Worm (Caenorhabditis elegans) whole organism, early embryonic: ENCODE data around the gene clec-243.

ENCODE experiments used
- B0310.2 ChIP-seq: sonication (generic microtip); optimal IDR thresholded peaks from 2 replicates; lab custom pipeline; 2016; ENCODE audit warnings: mild to moderate bottlenecking, missing genetic modification characterization, missing compliant biosample characterization
- F13C5.2 ChIP-seq: sonication (generic microtip); optimal IDR thresholded peaks from 2 replicates; lab custom pipeline; 2017; ENCODE audit warnings: mild to moderate bottlenecking, missing genetic modification characterization, inconsistent platforms, missing compliant biosample characterization
- aly-1 ChIP-seq: sonication (generic microtip); optimal IDR thresholded peaks from 2 replicates; lab custom pipeline; 2016; ENCODE audit warnings: missing genetic modification characterization, missing compliant biosample characterization
- ama-1 ChIP-seq: fragments of 150-350 bp; optimal IDR thresholded peaks from 2 replicates; lab custom pipeline; 2014
- ceh-13 ChIP-seq: fragments of 200-800 bp; sonication (Bioruptor generic); optimal IDR thresholded peaks from 2 replicates; lab custom pipeline; 2018; ENCODE audit warnings: mild to moderate bottlenecking, missing genetic modification characterization, missing compliant biosample characterization
- ceh-36 ChIP-seq: sonication (generic microtip); optimal IDR thresholded peaks from 2 replicates; lab custom pipeline; 2016; ENCODE audit warnings: missing genetic modification characterization, inconsistent platforms, missing compliant biosample characterization
- ets-7 ChIP-seq: sonication (generic microtip); optimal IDR thresholded peaks from 2 replicates; lab custom pipeline; 2016; ENCODE audit warnings: missing genotype, missing genetic modification characterization, missing compliant biosample characterization
- flt-1 ChIP-seq: fragments of 200-800 bp; sonication (Bioruptor generic); IDR thresholded peaks from 2 replicates; pipeline ENCODE4 v1.3.6; 2022; ENCODE audit warnings: missing genetic modification characterization, missing compliant biosample characterization
- hmbx-1 ChIP-seq: sonication (generic microtip); optimal IDR thresholded peaks from 2 replicates; lab custom pipeline; 2016; ENCODE audit warnings: mild to moderate bottlenecking, missing genetic modification characterization, missing compliant biosample characterization
- hmg-4 ChIP-seq: fragments of 200-800 bp; sonication (Bioruptor generic); optimal IDR thresholded peaks from 2 replicates; lab custom pipeline; 2018; ENCODE audit warnings: mild to moderate bottlenecking, missing genetic modification characterization, missing compliant biosample characterization
- hnd-1 ChIP-seq: sonication (generic microtip); optimal IDR thresholded peaks from 2 replicates; lab custom pipeline; 2016; ENCODE audit warnings: missing genetic modification characterization, missing compliant biosample characterization
- pes-1 ChIP-seq: fragments of 200-800 bp; sonication (Bioruptor generic); IDR thresholded peaks from 2 replicates; pipeline ENCODE4 v1.3.6; 2022; ENCODE audit warnings: missing genetic modification reagents, missing genetic modification characterization, missing compliant biosample characterization
- scrt-1 ChIP-seq: fragments of 200-800 bp; sonication (Bioruptor generic); IDR thresholded peaks from 2 replicates; pipeline ENCODE4 v1.3.6; 2022; ENCODE audit warnings: missing genetic modification characterization, missing compliant biosample characterization
- sea-1 ChIP-seq: fragments of 200-800 bp; sonication (Bioruptor generic); conservative IDR thresholded peaks from 2 replicates; pipeline ENCODE4 v1.3.6; 2022; ENCODE audit warnings: missing genetic modification characterization, missing compliant biosample characterization
- tbx-11 ChIP-seq: fragments of 200-800 bp; sonication (Bioruptor generic); IDR thresholded peaks from 2 replicates; pipeline ENCODE4 v1.3.6; 2022; ENCODE audit warnings: missing genetic modification characterization, missing compliant biosample characterization
- tbx-37 ChIP-seq: fragments of 200-800 bp; sonication (Bioruptor generic); conservative IDR thresholded peaks from 2 replicates; pipeline ENCODE4 v1.3.6; 2022; ENCODE audit warnings: missing genetic modification reagents, missing genetic modification characterization, missing compliant biosample characterization
- tra-4 ChIP-seq: sonication (generic microtip); optimal IDR thresholded peaks from 2 replicates; lab custom pipeline; 2017; ENCODE audit warnings: missing genetic modification characterization, missing compliant biosample characterization

clec-243 gene

DNA sequence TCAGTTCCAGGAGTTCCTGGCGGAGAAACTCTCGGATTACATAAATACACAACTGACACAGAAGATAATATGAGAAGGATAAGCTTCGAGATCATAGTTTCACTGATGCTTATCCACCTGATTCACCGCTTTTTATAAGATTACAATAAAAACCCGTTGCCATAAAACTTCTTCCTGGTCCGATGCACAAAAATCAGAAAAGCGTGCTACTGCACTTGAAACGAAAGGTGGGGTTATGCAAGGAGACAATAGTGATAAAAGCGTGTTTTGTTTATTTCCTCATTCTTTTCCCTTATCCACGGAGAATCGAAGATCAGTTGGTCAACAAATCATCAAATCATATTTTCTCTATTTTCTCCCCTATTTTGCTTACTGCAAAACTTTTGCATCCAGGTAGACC is 6.3 kb downstream of the clec-243 start, which contains the start of gene Y68A4B.3:
Y68A4B.3 (minus strand) TSS at position 101 of the 400 bp plus-strand sequence.
- TF ChIP-seq flt-1 = no peak

DNA sequence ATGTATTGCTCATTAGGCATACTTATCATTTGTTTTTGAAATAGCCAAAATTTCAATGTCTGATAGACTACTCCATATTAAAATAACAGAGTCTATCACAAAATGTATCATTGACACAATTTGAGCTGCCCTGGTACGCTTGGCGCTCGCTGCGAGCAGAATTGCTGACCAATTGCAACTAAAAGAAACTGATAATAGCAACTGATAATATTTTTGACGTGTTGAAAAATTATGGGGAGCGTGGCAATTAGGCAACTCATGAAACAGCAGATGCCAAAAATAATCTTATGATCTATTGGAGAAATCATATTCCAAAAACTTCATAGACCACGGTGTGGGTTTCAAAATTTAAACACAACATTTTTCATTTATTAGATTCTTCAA is 7.5 kb downstream of the clec-243 start:
- TF ChIP-seq B0310.2 (tag; lab: Kevin White, UChicago) (no peak), ceh-36 (tag; lab: Kevin White, UChicago) (no peak), hmg-4 (GFP tag; lab: Kevin White, UChicago) (no peak)

DNA sequence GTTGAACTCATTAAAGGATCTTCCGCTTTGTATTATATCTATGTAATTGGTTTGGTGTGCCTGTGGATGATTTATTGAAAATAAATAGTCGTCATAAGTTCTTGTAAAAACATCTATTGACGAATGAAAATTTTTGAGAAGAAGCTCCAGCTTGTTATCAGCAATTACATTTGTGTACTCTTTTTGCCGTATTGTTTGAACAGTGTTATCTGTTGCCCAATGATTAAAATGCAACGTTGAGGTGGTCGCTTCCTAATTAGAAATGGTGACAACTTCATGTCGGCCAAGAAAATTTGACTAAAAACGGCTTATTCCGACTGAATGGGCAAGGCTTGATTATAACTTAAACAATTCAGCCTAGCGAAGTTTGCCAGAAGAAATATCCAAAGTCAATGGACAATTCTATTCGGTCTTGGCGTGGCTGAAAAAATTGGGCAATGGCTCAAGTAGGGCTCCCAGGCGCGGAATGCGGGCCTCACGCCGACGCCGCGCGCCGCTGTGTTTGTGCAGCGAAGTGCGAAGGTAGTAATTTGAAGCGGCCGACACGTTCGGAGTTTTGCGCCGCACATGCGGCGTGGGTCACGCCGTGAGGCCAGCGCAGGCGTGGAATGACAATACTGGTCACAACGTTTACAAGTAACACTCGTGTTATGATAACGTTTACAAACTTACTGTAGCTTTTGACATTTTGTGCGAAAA is 8.1 kb downstream of the clec-243 start:
- TF ChIP-seq flt-1 = no peak
- TF ChIP-seq hnd-1 (tag; lab: Kevin White, UChicago) = no peak
- TF ChIP-seq tra-4 (tag; lab: Kevin White, UChicago) = no peak
- no peak for TF ChIP-seq hmg-4 (GFP tag; lab: Kevin White, UChicago)
- no peak for TF ChIP-seq sea-1 (GFP tag; lab: Robert Waterston, UW)
- no peak for TF ChIP-seq F13C5.2
- no peak for TF ChIP-seq ets-7 (tag; lab: Kevin White, UChicago)
- no peak for TF ChIP-seq tbx-11 (GFP tag; lab: Robert Waterston, UW)

DNA sequence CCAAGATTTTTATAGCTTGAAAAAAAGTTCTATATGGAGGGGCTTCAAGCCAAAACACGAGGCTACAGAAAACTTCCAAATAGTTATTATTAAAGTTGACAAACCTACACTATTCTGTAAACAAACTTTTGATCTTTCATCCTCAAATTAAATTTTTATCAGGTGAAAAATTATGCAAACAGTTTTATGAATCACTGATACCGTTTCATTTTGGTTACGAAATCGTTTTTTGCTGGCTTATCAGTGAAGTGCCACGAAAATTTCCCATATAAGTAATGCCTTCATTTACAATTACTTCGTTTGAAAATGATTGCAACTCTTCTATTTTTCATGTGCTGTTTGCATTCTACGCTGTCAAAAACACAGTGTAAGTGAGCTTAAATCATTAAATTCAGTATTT is 10.0 kb downstream of the clec-243 start, which contains the start of gene T19C9.8:
T19C9.8 (plus strand) TSS at position 299 of the 400 bp plus-strand sequence.
- TF ChIP-seq ceh-13 (GFP tag; lab: Kevin White, UChicago) = no peak
- no peak for TF ChIP-seq tra-4 (tag; lab: Kevin White, UChicago)
- TF ChIP-seq F13C5.2 = no peak
- no peak for TF ChIP-seq scrt-1 (GFP tag; lab: Robert Waterston, UW)
- no peak for TF ChIP-seq ceh-36 (tag; lab: Kevin White, UChicago)
- TF ChIP-seq sea-1 (GFP tag; lab: Robert Waterston, UW) = no peak
- no peak for TF ChIP-seq aly-1 (tag; lab: Kevin White, UChicago)
- no peak for TF ChIP-seq ama-1 (lab: Kevin White, UChicago)
- no peak for TF ChIP-seq ets-7 (tag; lab: Kevin White, UChicago)
- no peak for TF ChIP-seq pes-1
- TF ChIP-seq hmg-4 (GFP tag; lab: Kevin White, UChicago) = no peak
- TF ChIP-seq tbx-11 (GFP tag; lab: Robert Waterston, UW) = no peak
- no peak for TF ChIP-seq hnd-1 (tag; lab: Kevin White, UChicago)
- TF ChIP-seq hmbx-1 (tag; lab: Kevin White, UChicago) = no peak
- no peak for TF ChIP-seq B0310.2 (tag; lab: Kevin White, UChicago)
- no peak for TF ChIP-seq flt-1
- TF ChIP-seq tbx-37 = no peak

DNA sequence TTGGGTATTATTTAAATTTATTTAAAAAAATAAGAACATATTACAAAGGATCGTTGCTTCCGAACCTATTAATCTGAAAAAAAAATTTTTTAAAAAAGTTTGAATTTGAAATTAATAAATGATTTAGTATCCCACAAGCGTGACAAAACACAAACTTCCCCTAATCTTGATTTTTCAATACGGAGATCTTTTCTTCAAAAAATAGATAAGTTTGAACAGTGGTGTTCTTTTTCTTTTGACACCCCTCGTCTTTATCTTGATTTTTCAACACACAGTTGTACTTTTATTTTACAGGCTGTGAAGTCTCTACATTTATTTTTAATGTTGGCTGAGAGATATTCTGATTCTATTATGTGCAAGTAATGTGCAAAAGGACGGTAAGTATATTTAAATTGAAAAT is 12.5 kb downstream of the clec-243 start, which contains the start of gene T19C9.10:
T19C9.10 (plus strand) TSS at position 248 of the 400 bp plus-strand sequence.
- TF ChIP-seq ceh-36 (tag; lab: Kevin White, UChicago) (no peak), tra-4 (tag; lab: Kevin White, UChicago) (no peak)

DNA sequence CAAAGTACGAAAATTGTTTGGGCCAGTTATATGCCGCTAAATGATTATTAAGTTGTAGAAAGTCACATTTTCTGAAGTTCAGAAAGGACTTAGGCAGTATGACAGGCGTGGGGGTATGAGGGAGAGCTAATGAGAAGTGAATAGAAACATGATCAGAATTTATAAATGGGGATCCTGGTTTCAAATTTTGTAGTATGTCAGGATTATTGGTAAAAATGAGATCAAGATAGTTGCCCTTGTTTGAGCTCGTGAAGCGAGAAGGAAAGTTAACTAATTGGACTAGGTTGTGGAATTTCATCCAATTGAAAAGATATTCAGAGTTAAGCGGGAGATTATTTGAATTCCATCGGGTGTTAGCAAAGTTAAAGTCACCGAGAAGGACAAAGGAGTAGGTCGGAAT is 16.4 kb downstream of the clec-243 start:
- TF ChIP-seq flt-1 = no peak
- no peak for TF ChIP-seq hmg-4 (GFP tag; lab: Kevin White, UChicago)
- no peak for TF ChIP-seq ceh-13 (GFP tag; lab: Kevin White, UChicago)
- TF ChIP-seq ama-1 (lab: Kevin White, UChicago) = no peak
- no peak for TF ChIP-seq ets-7 (tag; lab: Kevin White, UChicago)
- no peak for TF ChIP-seq scrt-1 (GFP tag; lab: Robert Waterston, UW)
- TF ChIP-seq tra-4 (tag; lab: Kevin White, UChicago) = no peak
- TF ChIP-seq sea-1 (GFP tag; lab: Robert Waterston, UW) = no peak
- TF ChIP-seq B0310.2 (tag; lab: Kevin White, UChicago) = no peak
- TF ChIP-seq F13C5.2 = no peak
- no peak for TF ChIP-seq pes-1
- no peak for TF ChIP-seq tbx-37
- no peak for TF ChIP-seq ceh-36 (tag; lab: Kevin White, UChicago)
- no peak for TF ChIP-seq hmbx-1 (tag; lab: Kevin White, UChicago)
- no peak for TF ChIP-seq tbx-11 (GFP tag; lab: Robert Waterston, UW)

DNA sequence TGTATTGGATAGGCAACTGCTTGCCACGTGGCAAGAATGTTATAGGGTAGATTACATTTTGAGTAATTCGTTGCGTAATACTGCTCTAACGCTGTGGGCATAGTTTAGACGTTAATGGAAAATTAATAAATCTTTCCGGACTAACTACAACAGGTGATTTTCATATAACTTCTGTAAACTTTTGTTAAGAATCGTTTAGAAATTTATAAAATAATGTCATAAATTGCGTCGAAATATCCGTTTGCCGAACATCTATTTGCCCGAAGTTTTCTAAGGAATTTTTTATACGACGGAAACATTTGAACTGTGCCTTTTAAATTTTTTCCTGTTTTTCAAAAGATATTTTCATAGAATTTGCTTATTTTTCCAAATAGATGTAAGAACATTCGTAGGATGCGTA is 22.7 kb downstream of the clec-243 start, which contains the start of gene srh-112:
srh-112 (minus strand) TSS at position 101 of the 400 bp plus-strand sequence.
- TF ChIP-seq B0310.2 (tag; lab: Kevin White, UChicago) = no peak
- no peak for TF ChIP-seq hnd-1 (tag; lab: Kevin White, UChicago)
- TF ChIP-seq pes-1 = no peak
- TF ChIP-seq F13C5.2 = no peak
- no peak for TF ChIP-seq scrt-1 (GFP tag; lab: Robert Waterston, UW)
- TF ChIP-seq sea-1 (GFP tag; lab: Robert Waterston, UW) = no peak
- TF ChIP-seq hmg-4 (GFP tag; lab: Kevin White, UChicago) = no peak
- TF ChIP-seq tbx-11 (GFP tag; lab: Robert Waterston, UW) = no peak
- no peak for TF ChIP-seq ceh-36 (tag; lab: Kevin White, UChicago)
- no peak for TF ChIP-seq aly-1 (tag; lab: Kevin White, UChicago)

DNA sequence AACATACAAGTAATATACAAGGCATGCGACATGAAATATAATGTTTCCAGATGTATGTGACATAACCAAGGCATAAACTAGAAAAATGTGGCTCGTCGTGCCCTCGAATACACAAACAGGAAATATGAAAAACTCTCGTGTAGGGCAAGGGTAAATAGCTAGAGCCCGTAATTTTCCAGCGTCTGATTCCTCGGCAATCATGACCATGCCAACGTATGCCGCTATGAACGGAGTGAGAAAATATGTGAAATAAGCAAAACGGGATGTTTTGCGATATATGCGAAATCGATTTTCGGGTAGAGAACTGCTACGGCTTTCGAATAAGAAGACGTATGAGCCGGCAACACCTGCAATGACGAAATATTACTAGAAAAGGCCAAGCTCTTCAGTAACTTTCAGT is 23.4 kb downstream of the clec-243 start, which contains the start of gene scl-25:
scl-25 (plus strand) TSS at position 301 of the 400 bp plus-strand sequence.
- TF ChIP-seq sea-1 (GFP tag; lab: Robert Waterston, UW) (no peak), ceh-36 (tag; lab: Kevin White, UChicago) (no peak), aly-1 (tag; lab: Kevin White, UChicago) (no peak), tbx-11 (GFP tag; lab: Robert Waterston, UW) (no peak), hnd-1 (tag; lab: Kevin White, UChicago) (no peak), ceh-13 (GFP tag; lab: Kevin White, UChicago) (no peak), hmg-4 (GFP tag; lab: Kevin White, UChicago) (no peak), tra-4 (tag; lab: Kevin White, UChicago) (no peak), pes-1 (no peak), F13C5.2 (no peak), scrt-1 (GFP tag; lab: Robert Waterston, UW) (no peak), B0310.2 (tag; lab: Kevin White, UChicago) (no peak), tbx-37 (no peak), ama-1 (lab: Kevin White, UChicago) (no peak), flt-1 (no peak), hmbx-1 (tag; lab: Kevin White, UChicago) (no peak), ets-7 (tag; lab: Kevin White, UChicago) (no peak)
